Fruit fly (Drosophila melanogaster) whole organism, embryonic: ENCODE measurements around the gene CG5850.

Source experiments
- CG10565 ChIP-seq: fragments of 200-800 bp; sonication (Bioruptor generic); optimal IDR thresholded peaks from 3 replicates; lab custom pipeline; 2016; ENCODE audit warnings: missing biosample characterization, mild to moderate bottlenecking, missing genetic modification characterization
- CG10959 ChIP-seq: fragments of 200-800 bp; sonication (Bioruptor generic); IDR thresholded peaks from 2 replicates; pipeline ENCODE4 v1.3.6; 2022; ENCODE audit warnings: missing biosample characterization, missing genetic modification characterization
- CG11398 ChIP-seq: fragments of 200-800 bp; sonication (Bioruptor generic); optimal IDR thresholded peaks from 2 replicates; lab custom pipeline; 2016; ENCODE audit warnings: missing biosample characterization, missing genetic modification characterization
- CG11695 ChIP-seq: fragments of 200-800 bp; sonication (Bioruptor generic); IDR thresholded peaks from 3 replicates; pipeline ENCODE4 v1.3.6; 2022; ENCODE audit warnings: missing biosample characterization, missing genetic modification characterization
- CG13424 ChIP-seq: fragments of 200-800 bp; sonication (Bioruptor generic); optimal IDR thresholded peaks from 2 replicates; lab custom pipeline; 2019; ENCODE audit warnings: missing biosample characterization, mild to moderate bottlenecking, missing genetic modification characterization, moderate library complexity
- CG13775 ChIP-seq: fragments of 200-800 bp; sonication (Bioruptor generic); optimal IDR thresholded peaks from 3 replicates; lab custom pipeline; 2017; ENCODE audit warnings: missing biosample characterization, mild to moderate bottlenecking, missing genetic modification characterization
- CG14860 ChIP-seq: fragments of 200-800 bp; sonication (Bioruptor generic); IDR thresholded peaks from 3 replicates; pipeline ENCODE4 v1.3.6; 2022; ENCODE audit warnings: missing biosample characterization, missing genetic modification characterization; ENCODE audit not compliant: partially characterized antibody
- CG14965 ChIP-seq: fragments of 200-800 bp; sonication (Bioruptor generic); optimal IDR thresholded peaks from 2 replicates; lab custom pipeline; 2016; ENCODE audit warnings: missing biosample characterization, missing genetic modification characterization, borderline replicate concordance
- CG1603 ChIP-seq: fragments of 200-800 bp; sonication (Bioruptor generic); optimal IDR thresholded peaks from 2 replicates; lab custom pipeline; 2019; ENCODE audit warnings: missing biosample characterization, mild to moderate bottlenecking, missing genetic modification characterization, moderate library complexity
- CG16779 ChIP-seq: fragments of 200-800 bp; sonication (Bioruptor generic); IDR thresholded peaks from 2 replicates; pipeline ENCODE4 v1.3.6; 2022; ENCODE audit warnings: missing biosample characterization, missing genetic modification characterization
- CG17186 ChIP-seq: fragments of 200-800 bp; sonication (Bioruptor generic); optimal IDR thresholded peaks from 3 replicates; lab custom pipeline; 2017; ENCODE audit warnings: missing biosample characterization, missing genetic modification reagents, missing genetic modification characterization
- CG17568 ChIP-seq: fragments of 200-800 bp; sonication (Bioruptor generic); optimal IDR thresholded peaks from 2 replicates; lab custom pipeline; 2018; ENCODE audit warnings: missing biosample characterization, mild to moderate bottlenecking, missing genetic modification characterization, moderate library complexity
- CG17612 ChIP-seq: fragments of 200-800 bp; sonication (Bioruptor generic); IDR thresholded peaks from 2 replicates; pipeline ENCODE4 v1.3.6; 2022; ENCODE audit warnings: missing biosample characterization, missing genetic modification characterization
- CG31388 ChIP-seq: fragments of 200-800 bp; sonication (Bioruptor generic); optimal IDR thresholded peaks from 2 replicates; lab custom pipeline; 2016; ENCODE audit warnings: missing biosample characterization, missing genetic modification characterization
- CG34224 ChIP-seq: fragments of 200-800 bp; sonication (Bioruptor generic); IDR thresholded peaks from 3 replicates; pipeline ENCODE4 v1.3.6; 2022; ENCODE audit warnings: missing biosample characterization, missing genetic modification characterization; ENCODE audit not compliant: partially characterized antibody
- CG6254 ChIP-seq: fragments of 200-800 bp; sonication (Bioruptor generic); optimal IDR thresholded peaks from 3 replicates; lab custom pipeline; 2017; ENCODE audit warnings: mild to moderate bottlenecking, missing biosample characterization, missing genetic modification reagents, missing genetic modification characterization
- CG6689 ChIP-seq: fragments of 200-800 bp; sonication (Bioruptor generic); IDR thresholded peaks from 2 replicates; pipeline ENCODE4 v1.3.6; 2022; ENCODE audit warnings: missing biosample characterization, missing genetic modification characterization
- CG7745 ChIP-seq: fragments of 200-800 bp; sonication (Bioruptor generic); optimal IDR thresholded peaks from 2 replicates; lab custom pipeline; 2018; ENCODE audit warnings: missing biosample characterization, mild to moderate bottlenecking, missing genetic modification characterization, moderate library complexity
- CG7839 ChIP-seq: fragments of 200-800 bp; sonication (Bioruptor generic); optimal IDR thresholded peaks from 3 replicates; lab custom pipeline; 2018; ENCODE audit warnings: missing biosample characterization, mild to moderate bottlenecking, missing genetic modification characterization, moderate library complexity
- CG7987 ChIP-seq: fragments of 200-800 bp; sonication (Bioruptor generic); optimal IDR thresholded peaks from 2 replicates; lab custom pipeline; 2018; ENCODE audit warnings: missing biosample characterization, mild to moderate bottlenecking, missing genetic modification characterization, moderate library complexity
- Gsc ChIP-seq: fragments of 200-800 bp; sonication (Bioruptor generic); IDR thresholded peaks from 2 replicates; pipeline ENCODE4 v1.3.6; 2022; ENCODE audit warnings: missing biosample characterization, missing genetic modification characterization
- HHEX ChIP-seq: fragments of 200-800 bp; sonication (Bioruptor generic); optimal IDR thresholded peaks from 3 replicates; lab custom pipeline; 2017; ENCODE audit warnings: missing biosample characterization, mild to moderate bottlenecking, missing genetic modification characterization, missing genetic modification reagents
- Lim3 ChIP-seq: fragments of 200-800 bp; sonication (Bioruptor generic); IDR thresholded peaks from 2 replicates; pipeline ENCODE4 v1.3.6; 2022; ENCODE audit warnings: missing biosample characterization, missing genetic modification characterization
- Nf-YC ChIP-seq: fragments of 200-800 bp; optimal IDR thresholded peaks from 3 replicates; lab custom pipeline; 2019; ENCODE audit warnings: missing biosample characterization, mild to moderate bottlenecking, missing genetic modification characterization, moderate library complexity
- Optix ChIP-seq: fragments of 200-800 bp; sonication (Bioruptor generic); IDR thresholded peaks from 3 replicates; pipeline ENCODE4 v1.3.6; 2022; ENCODE audit warnings: missing biosample characterization, missing genetic modification characterization
- Ptx1 ChIP-seq: fragments of 200-800 bp; sonication (Bioruptor generic); IDR thresholded peaks from 2 replicates; pipeline ENCODE4 v1.3.6; 2022; ENCODE audit warnings: missing biosample characterization, missing genetic modification characterization
- Side ChIP-seq: fragments of 200-800 bp; sonication (Bioruptor generic); optimal IDR thresholded peaks from 2 replicates; lab custom pipeline; 2016; ENCODE audit warnings: missing biosample characterization, missing genetic modification characterization
- Sox100B ChIP-seq: fragments of 200-800 bp; sonication (Bioruptor generic); optimal IDR thresholded peaks from 3 replicates; lab custom pipeline; 2018; ENCODE audit warnings: missing biosample characterization, mild to moderate bottlenecking, missing genetic modification characterization
- Sry-β ChIP-seq: fragments of 200-800 bp; sonication (Bioruptor generic); optimal IDR thresholded peaks from 2 replicates; lab custom pipeline; 2018; ENCODE audit warnings: missing biosample characterization, mild to moderate bottlenecking, missing genetic modification characterization, moderate library complexity
- Sry-δ ChIP-seq: fragments of 200-800 bp; sonication (Bioruptor generic); optimal IDR thresholded peaks from 2 replicates; lab custom pipeline; 2016; ENCODE audit warnings: missing biosample characterization, missing genetic modification characterization
- al ChIP-seq: fragments of 200-800 bp; sonication (Bioruptor generic); IDR thresholded peaks from 2 replicates; pipeline ENCODE4 v1.3.6; 2022; ENCODE audit warnings: missing biosample characterization, missing genetic modification characterization
- ara ChIP-seq: fragments of 200-800 bp; sonication (Bioruptor generic); IDR thresholded peaks from 2 replicates; pipeline ENCODE4 v1.3.6; 2022; ENCODE audit warnings: missing biosample characterization, missing genetic modification characterization
- bab2 ChIP-seq: fragments of 200-800 bp; sonication (Bioruptor generic); optimal IDR thresholded peaks from 2 replicates; lab custom pipeline; 2016; ENCODE audit warnings: missing biosample characterization, missing genetic modification characterization
- danr ChIP-seq: fragments of 200-800 bp; sonication (Bioruptor generic); IDR thresholded peaks from 2 replicates; pipeline ENCODE4 v1.3.6; 2022; ENCODE audit warnings: missing biosample characterization, missing genetic modification characterization
- esg ChIP-seq: fragments of 200-800 bp; sonication (Bioruptor generic); conservative IDR thresholded peaks from 2 replicates; pipeline ENCODE4 v1.3.6; 2022; ENCODE audit warnings: missing biosample characterization, missing genetic modification characterization
- eyg ChIP-seq: fragments of 200-800 bp; sonication (Bioruptor generic); optimal IDR thresholded peaks from 3 replicates; lab custom pipeline; 2016; ENCODE audit warnings: missing biosample characterization, missing genetic modification characterization
- fru ChIP-seq: fragments of >200 bp; optimal IDR thresholded peaks from 2 replicates; lab custom pipeline; 2017
- gce ChIP-seq: fragments of 200-800 bp; sonication (Bioruptor generic); IDR thresholded peaks from 3 replicates; pipeline ENCODE4 v1.3.6; 2022; ENCODE audit warnings: missing biosample characterization, missing genetic modification characterization
- gfzf ChIP-seq: fragments of 200-800 bp; sonication (Bioruptor generic); optimal IDR thresholded peaks from 2 replicates; lab custom pipeline; 2016; ENCODE audit warnings: missing biosample characterization, mild to moderate bottlenecking, missing genetic modification characterization, moderate library complexity
- kah ChIP-seq: fragments of 200-800 bp; sonication (Bioruptor generic); optimal IDR thresholded peaks from 2 replicates; lab custom pipeline; 2018; ENCODE audit warnings: missing biosample characterization, mild to moderate bottlenecking, missing genetic modification characterization
- mam ChIP-seq: fragments of 200-800 bp; sonication (Bioruptor generic); optimal IDR thresholded peaks from 3 replicates; lab custom pipeline; 2016; ENCODE audit warnings: missing biosample characterization, missing genetic modification characterization
- odd ChIP-seq: fragments of 200-800 bp; sonication (Bioruptor generic); optimal IDR thresholded peaks from 2 replicates; lab custom pipeline; 2017; ENCODE audit warnings: missing biosample characterization, mild to moderate bottlenecking, missing genetic modification characterization
- prd ChIP-seq, 3 experiments: fragments of >200 bp in 2 of 3; fragments of 200-800 bp in 1 of 3; sonication (Bioruptor generic) in 1 of 3; optimal IDR thresholded peaks in 2 of 3; IDR thresholded peaks in 1 of 3; 2 replicates in 2 of 3; 3 replicates in 1 of 3; pipeline versions ENCODE4 v1.3.6 to Lab custom; 2017 to 2022; ENCODE audit warnings: missing biosample characterization in 1 of 3, missing genetic modification characterization in 1 of 3
- slou ChIP-seq: fragments of 200-800 bp; sonication (Bioruptor generic); optimal IDR thresholded peaks from 3 replicates; lab custom pipeline; 2016; ENCODE audit warnings: missing biosample characterization, missing genetic modification characterization
- tap ChIP-seq: fragments of 200-800 bp; optimal IDR thresholded peaks from 3 replicates; lab custom pipeline; 2019; ENCODE audit warnings: missing biosample characterization, mild to moderate bottlenecking, missing genetic modification characterization, moderate library complexity
- trem ChIP-seq: fragments of 200-800 bp; optimal IDR thresholded peaks from 3 replicates; lab custom pipeline; 2019; ENCODE audit warnings: missing biosample characterization, mild to moderate bottlenecking, missing genetic modification characterization, moderate library complexity
- tx ChIP-seq: fragments of 200-800 bp; sonication (Bioruptor generic); optimal IDR thresholded peaks from 2 replicates; lab custom pipeline; 2016; ENCODE audit warnings: missing biosample characterization, missing genetic modification characterization
- z ChIP-seq: fragments of 200-800 bp; sonication (Bioruptor generic); IDR thresholded peaks from 3 replicates; pipeline ENCODE4 v1.3.6; 2022; ENCODE audit warnings: missing biosample characterization, missing genetic modification characterization
- zfh2 ChIP-seq: fragments of 200-800 bp; sonication (Bioruptor generic); optimal IDR thresholded peaks from 2 replicates; lab custom pipeline; 2016; ENCODE audit warnings: missing biosample characterization, missing genetic modification characterization

The CG5850 gene

dm6 chr2L:9966983-9967737 lies 3.4 kb upstream of the CG5850 start, which contains the start of the genes Dref and RpL13 (continued):
- TF ChIP-seq fru (lab: Kevin White, UChicago) (no peak), Sry-β (GFP tag; lab: Kevin White, UChicago) (peak; percentile 57), Sox100B (GFP tag; lab: Kevin White, UChicago) (peak; percentile 93), CG16779 (GFP tag; lab: Robert Waterston, UW) (peak; percentile 59), Ptx1 (GFP tag; lab: Robert Waterston, UW) (peak; percentile 69), CG17186 (peak; percentile 89), zfh2 (peak; percentile 83), mam (GFP tag; lab: Kevin White, UChicago) (peak; percentile 84), z (GFP tag; lab: Robert Waterston, UW) (peak; percentile 51; the same call in 1 of the 3 replicates), CG17568 (GFP tag; lab: Kevin White, UChicago) (no peak), al (peak; percentile 68), CG10565 (GFP tag; lab: Kevin White, UChicago) (no peak), CG11398 (GFP tag; lab: Kevin White, UChicago) (peak; percentile 89), Nf-YC (tag; lab: Kevin White, UChicago) (peak; percentile 83), CG31388 (GFP tag; lab: Kevin White, UChicago) (peak; percentile 3), CG11695 (GFP tag; lab: Robert Waterston, UW) (peak; percentile 59; the same call in 1 of the 3 replicates), Sry-δ (GFP tag; lab: Kevin White, UChicago) (peak; percentile 92), CG6254 (GFP tag; lab: Kevin White, UChicago) (peak; percentile 79), CG1603 (tag; lab: Kevin White, UChicago) (peak; percentile 90), gce (GFP tag; lab: Robert Waterston, UW) (peak; percentile 90), CG13424 (tag; lab: Kevin White, UChicago) (peak; percentile 80), Lim3 (GFP tag; lab: Robert Waterston, UW) (no peak), CG17612 (GFP tag; lab: Robert Waterston, UW) (peak; percentile 73; the same call in 1 of the 2 replicates), Optix (peak; percentile 65), slou (peak; percentile 21), CG34224 (GFP tag; lab: Robert Waterston, UW) (peak; percentile 82), ara (GFP tag; lab: Robert Waterston, UW) (peak; percentile 75), CG7745 (tag; lab: Kevin White, UChicago) (peak; percentile 81), Side (GFP tag; lab: Kevin White, UChicago) (peak; percentile 93), esg (peak; percentile 52), prd (optimal IDR thresholded peaks at IDR 0.05; lab: Kevin White, UChicago) (no peak), prd (GFP tag; IDR thresholded peaks at IDR 0.05; lab: Robert Waterston, UW) (peak; percentile 60), CG6689 (peak; percentile 44; the same call in 1 of the 2 replicates), eyg (GFP tag; lab: Kevin White, UChicago) (peak; percentile 89), CG7839 (tag; lab: Kevin White, UChicago) (peak; percentile 82), HHEX (GFP tag; lab: Kevin White, UChicago) (peak; percentile 94), CG14965 (GFP tag; lab: Kevin White, UChicago) (no peak), danr (GFP tag; lab: Robert Waterston, UW) (no peak), CG7987 (peak; percentile 99), kah (peak; percentile 90), tap (tag; lab: Kevin White, UChicago) (peak; percentile 79), CG10959 (GFP tag; lab: Robert Waterston, UW) (peak; percentile 51; the same call in 1 of the 2 replicates), tx (GFP tag; lab: Kevin White, UChicago) (peak; percentile 77), CG13775 (GFP tag; lab: Kevin White, UChicago) (peak; percentile 94), trem (tag; lab: Kevin White, UChicago) (peak; percentile 85), Gsc (GFP tag; lab: Robert Waterston, UW) (no peak), gfzf (GFP tag; lab: Kevin White, UChicago) (peak; percentile 47), CG14860 (peak; percentile 83), odd (GFP tag; lab: Kevin White, UChicago) (peak; percentile 95), bab2 (GFP tag; lab: Kevin White, UChicago) (peak; percentile 69)
